Worm (Caenorhabditis elegans) whole organism, dauer: Measurements from ENCODE around the gene B0212.3.
"Not testable (repeated sequence)": the region's sequence is repeated elsewhere in the genome, so short reads cannot be mapped to it uniquely, and the experiment has no call there.

Source experiments
- unc-62 ChIP-seq: sonication (generic microtip); optimal IDR thresholded peaks from 2 replicates; lab custom pipeline; 2017; ENCODE audit warnings: missing biosample characterization, missing genetic modification reagents, missing genetic modification characterization

The B0212.3 gene

ce11 chrIV:3559201-3559600 is 19.2 kb downstream of the B0212.3 start:
- no peak for TF ChIP-seq unc-62

- TF ChIP-seq unc-62, result no peak
These were observed 24.9 kb downstream of the B0212.3 start, which contains the start of gene sre-5 for ce11 chrIV:3564901-3565300. TSS of gene sre-5 (plus strand) at chrIV:3565201.

- no peak for TF ChIP-seq unc-62
These were observed 28.6 kb downstream of the B0212.3 start, which contains the start of gene otpl-1 for ce11 chrIV:3568608-3569007. TSS of gene otpl-1 (plus strand) at chrIV:3568979.

ce11 chrIV:3570612-3571011 is 30.6 kb downstream of the B0212.3 start:
- TF ChIP-seq unc-62, result no peak

ce11 chrIV:3578155-3578554 is 38.2 kb downstream of the B0212.3 start, which contains the start of gene Y37E11B.2:
TSS of gene Y37E11B.2 (plus strand) at chrIV:3578455.
- no peak for TF ChIP-seq unc-62

ce11 chrIV:3578667-3579066 is 38.7 kb downstream of the B0212.3 start:
- no peak for TF ChIP-seq unc-62

- no peak for TF ChIP-seq unc-62
These were observed 39.6 kb downstream of the B0212.3 start, which contains the start of gene Y37E11B.1 for ce11 chrIV:3579477-3579975. TSS of gene Y37E11B.1 (plus strand) at chrIV:3579621.

- TF ChIP-seq unc-62, result not testable (repeated sequence)
These were observed 42.8 kb downstream of the B0212.3 start, which contains the start of gene blos-7 for ce11 chrIV:3582806-3583205. TSS of gene blos-7 (minus strand) at chrIV:3582906.

ce11 chrIV:3590821-3591220 is 50.8 kb downstream of the B0212.3 start:
- no peak for TF ChIP-seq unc-62
